Worm (Caenorhabditis elegans): ENCODE results near the gene C29H12.6.

DNA sequence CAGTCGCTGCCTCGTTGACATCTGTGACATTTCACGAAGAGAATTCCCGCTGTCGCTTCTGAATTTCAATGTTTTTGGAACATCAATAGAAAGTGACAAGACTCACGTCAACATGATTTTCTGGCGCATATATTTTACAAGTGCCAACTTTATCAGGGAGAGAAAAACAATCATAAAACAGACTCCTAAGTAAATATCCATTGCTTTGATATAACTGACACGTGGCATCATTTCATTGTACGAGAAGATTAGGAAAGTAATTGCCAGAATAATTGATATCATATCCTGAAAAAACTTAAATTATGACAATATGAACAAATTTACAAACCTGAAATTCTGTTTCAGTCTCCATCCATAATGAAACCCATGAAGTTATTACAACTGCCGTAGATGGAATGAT lies 40.0 kb upstream of the C29H12.6 start:
- TF ChIP-seq pha-4 (tag; optimal IDR thresholded peaks at IDR 0.05) = no peak
- no peak for TF ChIP-seq lin-35 (GFP tag; optimal IDR thresholded peaks at IDR 0.05)
- no peak for TF ChIP-seq egrh-3 (GFP tag; IDR thresholded peaks at IDR 0.05)
- TF ChIP-seq snpc-4 (GFP tag; optimal IDR thresholded peaks at IDR 0.05) = no peak
- TF ChIP-seq snpc-4 (tag; optimal IDR thresholded peaks at IDR 0.05) = no peak
